Fruit fly (Drosophila melanogaster) whole organism, adult: ENCODE results near the gene ppk11.

ENCODE experiments used
- CG11617 ChIP-seq: fragments of 200-800 bp; sonication (Bioruptor generic); optimal IDR thresholded peaks from 2 replicates; lab custom pipeline; 2017; ENCODE audit warnings: mild to moderate bottlenecking, missing biosample characterization, missing genetic modification reagents, missing genetic modification characterization
- CG12768 ChIP-seq: fragments of 200-800 bp; sonication (Bioruptor generic); optimal IDR thresholded peaks from 2 replicates; lab custom pipeline; 2017; ENCODE audit warnings: missing biosample characterization, missing genetic modification characterization, mild to moderate bottlenecking, moderate library complexity, missing genetic modification reagents
- CG14711 ChIP-seq: fragments of 200-800 bp; sonication (Bioruptor generic); optimal IDR thresholded peaks from 2 replicates; lab custom pipeline; 2018; ENCODE audit warnings: missing biosample characterization, mild to moderate bottlenecking, missing genetic modification characterization, moderate library complexity
- CG1620 ChIP-seq: fragments of 200-800 bp; sonication (Bioruptor generic); optimal IDR thresholded peaks from 2 replicates; lab custom pipeline; 2016; ENCODE audit warnings: missing biosample characterization, missing genetic modification characterization
- CG33017 ChIP-seq: fragments of 200-800 bp; sonication (Bioruptor generic); optimal IDR thresholded peaks from 2 replicates; lab custom pipeline; 2018; ENCODE audit warnings: missing biosample characterization, mild to moderate bottlenecking, missing genetic modification characterization, moderate library complexity
- CG5204 ChIP-seq: fragments of 200-800 bp; sonication (Bioruptor generic); optimal IDR thresholded peaks from 2 replicates; lab custom pipeline; 2016; ENCODE audit warnings: missing biosample characterization, missing genetic modification characterization
- CG7045 ChIP-seq: fragments of 200-800 bp; sonication (Bioruptor generic); optimal IDR thresholded peaks from 2 replicates; lab custom pipeline; 2017; ENCODE audit warnings: missing biosample characterization, mild to moderate bottlenecking, missing genetic modification characterization
- CG7101 ChIP-seq: fragments of 200-800 bp; sonication (Bioruptor generic); optimal IDR thresholded peaks from 2 replicates; lab custom pipeline; 2018; ENCODE audit warnings: missing biosample characterization, mild to moderate bottlenecking, missing genetic modification characterization, moderate library complexity
- Clk ChIP-seq: fragments of 200-800 bp; sonication (Bioruptor generic); optimal IDR thresholded peaks from 2 replicates; lab custom pipeline; 2017; ENCODE audit warnings: missing biosample characterization, missing genetic modification characterization
- Crg-1 ChIP-seq: fragments of 200-800 bp; sonication (Bioruptor generic); optimal IDR thresholded peaks from 2 replicates; lab custom pipeline; 2016; ENCODE audit warnings: missing biosample characterization, missing genetic modification characterization
- Hr96 ChIP-seq: fragments of 200-800 bp; sonication (Bioruptor generic); optimal IDR thresholded peaks from 2 replicates; lab custom pipeline; 2016; ENCODE audit warnings: missing biosample characterization, missing genetic modification characterization
- Mnt ChIP-seq: fragments of 200-800 bp; sonication (Bioruptor generic); optimal IDR thresholded peaks from 2 replicates; lab custom pipeline; 2016; ENCODE audit warnings: missing biosample characterization, mild to moderate bottlenecking, missing genetic modification characterization
- bab1 ChIP-seq: fragments of 200-800 bp; sonication (Bioruptor generic); optimal IDR thresholded peaks from 3 replicates; lab custom pipeline; 2019; ENCODE audit warnings: missing biosample characterization, mild to moderate bottlenecking, missing genetic modification characterization, moderate library complexity
- cic ChIP-seq: fragments of 200-800 bp; sonication (Bioruptor generic); optimal IDR thresholded peaks from 2 replicates; lab custom pipeline; 2017; ENCODE audit warnings: missing biosample characterization, mild to moderate bottlenecking, missing genetic modification characterization, moderate library complexity
- cnc ChIP-seq, 2 experiments: fragments of >200 bp; optimal IDR thresholded peaks; 2 replicates each; lab custom pipeline; 2017
- kay ChIP-seq: fragments of 200-800 bp; sonication (Bioruptor generic); peaks from one replicate; lab custom pipeline; 2016; ENCODE audit warnings: missing biosample characterization, missing genetic modification characterization, borderline replicate concordance
- ovo ChIP-seq: fragments of 200-800 bp; sonication (Bioruptor generic); optimal IDR thresholded peaks from 2 replicates; lab custom pipeline; 2016; ENCODE audit warnings: missing biosample characterization, missing genetic modification characterization
- pad ChIP-seq: fragments of 200-800 bp; sonication (Bioruptor generic); optimal IDR thresholded peaks from 3 replicates; lab custom pipeline; 2017; ENCODE audit warnings: missing biosample characterization, missing genetic modification characterization, mild to moderate bottlenecking, moderate library complexity, missing genetic modification reagents
- tj ChIP-seq: fragments of 200-800 bp; sonication (Bioruptor generic); optimal IDR thresholded peaks from 3 replicates; lab custom pipeline; 2017; ENCODE audit warnings: missing biosample characterization, mild to moderate bottlenecking, missing genetic modification characterization, moderate library complexity
- toe ChIP-seq: fragments of 200-800 bp; sonication (Bioruptor generic); optimal IDR thresholded peaks from 2 replicates; lab custom pipeline; 2016; ENCODE audit warnings: missing biosample characterization, missing genetic modification characterization

Gene ppk11

DNA sequence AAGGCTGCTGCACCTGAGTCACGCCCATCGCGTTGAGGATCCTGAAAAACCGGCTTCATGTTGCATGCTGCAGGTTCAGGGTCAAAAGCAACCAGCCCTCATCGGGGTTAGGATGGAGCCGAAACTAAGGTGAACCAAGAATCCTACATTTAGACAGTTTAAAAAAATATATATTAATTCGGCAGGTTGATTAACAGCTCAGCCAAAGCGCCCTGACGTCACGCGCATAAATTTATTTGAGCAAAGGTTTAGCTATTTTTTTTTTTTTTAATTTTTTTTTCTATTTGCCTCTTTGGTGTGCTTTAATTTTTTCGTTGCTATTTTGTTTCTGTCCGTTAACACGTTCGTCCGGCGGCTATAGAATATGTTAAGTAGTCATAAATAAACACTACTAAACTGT, 9.6 kb upstream of the ppk11 start:
- no peak for TF ChIP-seq ovo (GFP tag; lab: Kevin White, UChicago)
- TF ChIP-seq Clk = no peak

DNA sequence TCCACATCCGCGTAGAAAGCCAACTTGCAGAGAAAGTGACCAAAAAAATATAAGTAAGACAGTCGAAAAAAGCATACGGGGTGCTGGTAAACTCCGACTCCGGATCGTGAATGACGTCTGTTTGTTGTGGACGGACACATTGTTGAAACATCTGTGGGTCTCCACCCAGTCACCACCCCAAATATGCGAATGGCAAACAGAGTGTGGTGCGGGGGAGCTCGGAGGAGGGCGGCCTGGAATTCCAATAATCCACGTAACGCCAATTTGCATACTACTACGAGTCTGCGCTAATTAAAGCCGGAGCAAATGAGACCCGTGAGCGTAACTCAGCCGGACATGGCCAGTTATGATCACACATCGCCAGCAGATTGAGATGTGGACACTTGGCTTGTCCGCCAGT, 8.3 kb upstream of the ppk11 start:
- TF ChIP-seq CG14711 (tag; lab: Kevin White, UChicago) (no peak), cic (GFP tag; lab: Kevin White, UChicago) (no peak), Crg-1 (no peak), Mnt (GFP tag; lab: Kevin White, UChicago) (no peak), pad (GFP tag; lab: Kevin White, UChicago) (no peak), CG12768 (no peak), tj (GFP tag; lab: Kevin White, UChicago) (no peak), Clk (no peak), CG1620 (GFP tag; lab: Kevin White, UChicago) (no peak), CG33017 (no peak), ovo (GFP tag; lab: Kevin White, UChicago) (no peak), CG11617 (GFP tag; lab: Kevin White, UChicago) (no peak), toe (no peak)

DNA sequence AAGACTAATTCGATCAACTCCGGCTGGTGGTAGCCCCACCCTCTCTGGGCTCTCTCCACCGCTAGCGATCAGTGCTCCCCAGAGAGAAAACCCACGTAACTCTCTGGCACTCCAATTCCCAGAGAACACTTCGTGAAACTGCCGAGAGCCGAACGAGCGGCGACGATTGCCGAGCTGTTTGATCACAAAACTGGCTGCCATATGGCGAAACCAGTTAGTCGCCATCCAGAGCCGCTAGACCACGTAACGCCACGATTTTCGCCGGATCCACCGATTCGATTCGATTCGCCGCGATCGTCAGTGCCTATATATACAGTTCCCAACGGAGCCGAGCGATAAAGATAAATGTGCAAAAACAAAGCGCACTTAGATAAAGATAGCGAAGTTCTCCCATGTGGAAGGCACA, 7.3 kb upstream of the ppk11 start, which contains the start of gene IP3K1:
Gene IP3K1, plus strand, starts transcription at position 209 of the 406 bp plus-strand sequence.
- peak; percentile 70 for TF ChIP-seq Hr96
- TF ChIP-seq Mnt (GFP tag; lab: Kevin White, UChicago) = peak; percentile 90
- peak; percentile 41 for TF ChIP-seq CG1620 (GFP tag; lab: Kevin White, UChicago)
- peak; percentile 43 for TF ChIP-seq CG33017
- peak; percentile 95 for TF ChIP-seq cic (GFP tag; lab: Kevin White, UChicago)
- no peak for TF ChIP-seq CG5204 (GFP tag; lab: Kevin White, UChicago)
- TF ChIP-seq CG11617 (GFP tag; lab: Kevin White, UChicago) = peak; percentile 51
- TF ChIP-seq bab1 (GFP tag; lab: Kevin White, UChicago) = peak; percentile 83
- no peak for TF ChIP-seq kay (GFP tag; lab: Kevin White, UChicago)
- no peak for TF ChIP-seq cnc (optimal IDR thresholded peaks at IDR 0.05; lab: Kevin White, UChicago)
- no peak for TF ChIP-seq CG7045 (GFP tag; lab: Kevin White, UChicago)
- TF ChIP-seq CG14711 (tag; lab: Kevin White, UChicago) = no peak
- peak; percentile 4 for TF ChIP-seq Crg-1
- peak; percentile 80 for TF ChIP-seq pad (GFP tag; lab: Kevin White, UChicago)
- TF ChIP-seq CG7101 (tag; lab: Kevin White, UChicago) = peak; percentile 57
- TF ChIP-seq CG12768 = peak; percentile 84
- peak; percentile 8 for TF ChIP-seq Clk
- TF ChIP-seq ovo (GFP tag; lab: Kevin White, UChicago) = peak; percentile 79
- TF ChIP-seq toe = peak; percentile 38
- peak; percentile 75 for TF ChIP-seq tj (GFP tag; lab: Kevin White, UChicago)

DNA sequence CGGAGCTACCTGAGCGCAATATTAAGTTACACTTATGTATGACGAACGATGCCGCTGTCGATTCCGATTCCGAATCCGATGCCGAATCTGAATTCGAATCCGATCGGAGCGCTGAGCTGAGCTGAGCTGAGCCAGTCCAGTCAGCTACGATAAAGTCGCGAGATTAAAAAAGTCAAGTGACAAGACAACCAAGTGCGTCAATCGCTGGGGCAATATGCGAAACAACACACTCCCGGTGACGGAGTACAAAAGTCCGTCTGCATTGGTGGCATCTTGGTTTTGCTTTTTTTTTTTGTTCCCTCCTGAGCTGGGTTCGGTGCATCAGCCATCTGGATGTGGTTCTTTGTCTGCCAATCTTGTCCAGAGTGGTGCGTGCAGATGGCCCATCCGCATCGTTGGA, 4.9 kb upstream of the ppk11 start:
- TF ChIP-seq tj (GFP tag; lab: Kevin White, UChicago) (peak; percentile 3), cnc (optimal IDR thresholded peaks at IDR 0.05; lab: Kevin White, UChicago) (no peak)

DNA sequence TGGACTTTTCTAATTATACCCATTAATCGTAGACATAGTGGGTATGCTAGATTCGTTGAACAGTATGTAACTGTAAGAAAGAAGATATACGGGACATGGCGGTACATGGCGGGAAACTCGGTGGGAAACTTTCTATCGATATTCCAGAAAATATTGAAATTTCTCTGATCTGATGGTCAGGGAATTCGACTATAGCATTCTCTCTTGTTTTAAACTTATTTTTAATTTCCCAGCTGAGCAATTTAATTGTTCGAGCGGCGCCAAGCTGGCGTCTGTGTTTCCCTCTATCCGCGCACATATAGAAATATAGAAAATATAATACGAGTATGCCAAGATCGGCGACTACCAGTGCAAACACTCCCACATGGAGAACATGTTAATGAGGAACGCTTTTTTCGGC, 4.3 kb upstream of the ppk11 start:
- peak; percentile 69 for TF ChIP-seq CG33017
- TF ChIP-seq CG11617 (GFP tag; lab: Kevin White, UChicago) = peak; percentile 29
- peak; percentile 42 for TF ChIP-seq CG5204 (GFP tag; lab: Kevin White, UChicago)
- no peak for TF ChIP-seq cnc (optimal IDR thresholded peaks at IDR 0.05; lab: Kevin White, UChicago)
- peak; percentile 51 for TF ChIP-seq CG7045 (GFP tag; lab: Kevin White, UChicago)
- no peak for TF ChIP-seq Crg-1
- TF ChIP-seq pad (GFP tag; lab: Kevin White, UChicago) = no peak
- TF ChIP-seq Hr96 = no peak
- peak; percentile 59 for TF ChIP-seq CG7101 (tag; lab: Kevin White, UChicago)
- peak; percentile 17 for TF ChIP-seq CG12768
- no peak for TF ChIP-seq Clk
- no peak for TF ChIP-seq toe
- peak; percentile 63 for TF ChIP-seq kay (GFP tag; lab: Kevin White, UChicago)
- peak; percentile 41 for TF ChIP-seq cic (GFP tag; lab: Kevin White, UChicago)
- no peak for TF ChIP-seq Mnt (GFP tag; lab: Kevin White, UChicago)

DNA sequence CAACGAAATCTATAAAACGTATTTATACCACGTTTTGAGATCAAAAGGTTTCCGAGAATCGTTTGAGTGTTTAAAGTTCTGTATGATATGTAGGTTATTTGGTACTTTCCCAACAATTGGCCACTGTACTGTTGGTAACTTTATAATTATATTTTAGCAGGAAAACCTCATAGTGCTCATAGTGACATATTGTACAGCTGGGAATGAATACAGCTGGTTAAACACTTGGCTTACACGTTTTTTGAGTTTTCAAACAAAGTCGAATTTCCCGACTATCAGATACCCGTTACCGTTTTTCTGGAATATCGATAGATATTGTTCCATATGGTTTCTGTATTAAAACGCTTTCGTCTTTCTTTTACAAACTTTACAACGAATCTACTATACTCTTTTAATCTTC, 3.6 kb upstream of the ppk11 start:
- TF ChIP-seq toe = no peak
- no peak for TF ChIP-seq Mnt (GFP tag; lab: Kevin White, UChicago)

DNA sequence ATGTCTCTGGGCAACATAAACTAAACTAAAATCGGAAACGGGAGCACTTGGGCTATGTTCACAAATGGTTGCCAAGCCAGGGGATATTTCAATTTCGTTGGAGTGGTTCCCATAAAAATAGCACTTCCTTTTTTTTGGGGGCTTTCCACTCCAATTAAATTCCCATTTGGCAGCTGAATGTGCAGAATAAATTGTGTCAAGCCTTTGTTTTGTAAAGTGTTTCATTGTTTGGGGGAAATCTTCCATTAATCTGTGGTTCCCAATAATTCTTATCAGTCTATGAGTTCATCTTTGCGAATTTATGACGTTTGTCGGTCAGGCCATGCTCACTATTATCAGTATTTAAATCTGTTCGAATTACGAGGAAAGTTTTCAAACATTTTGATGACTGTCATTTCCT, 3.1 kb upstream of the ppk11 start:
- no peak for TF ChIP-seq CG7045 (GFP tag; lab: Kevin White, UChicago)
- no peak for TF ChIP-seq CG33017
- TF ChIP-seq Clk = no peak
- TF ChIP-seq CG1620 (GFP tag; lab: Kevin White, UChicago) = no peak
- no peak for TF ChIP-seq bab1 (GFP tag; lab: Kevin White, UChicago)
- no peak for TF ChIP-seq pad (GFP tag; lab: Kevin White, UChicago)
- TF ChIP-seq toe = no peak
- TF ChIP-seq Crg-1 = no peak
- no peak for TF ChIP-seq cic (GFP tag; lab: Kevin White, UChicago)
- TF ChIP-seq CG5204 (GFP tag; lab: Kevin White, UChicago) = no peak
- no peak for TF ChIP-seq CG12768
- no peak for TF ChIP-seq Hr96
